Worm (Caenorhabditis elegans): ENCODE results near the gene ZK1290.10.

ce11 chrII:7529078-7529683 lies 24.5 kb downstream of the ZK1290.10 start, which contains the start of gene ZK1290.5:
- TF ChIP-seq unc-62 (GFP tag; optimal IDR thresholded peaks at IDR 0.05) (peak; percentile 76), lsy-2 (tag; optimal IDR thresholded peaks at IDR 0.05) (no peak)

Data from whole organism, mixed stage, embryonic.